Worm (Caenorhabditis elegans): Measurements from ENCODE around the gene vha-12.

The vha-12 gene

DNA sequence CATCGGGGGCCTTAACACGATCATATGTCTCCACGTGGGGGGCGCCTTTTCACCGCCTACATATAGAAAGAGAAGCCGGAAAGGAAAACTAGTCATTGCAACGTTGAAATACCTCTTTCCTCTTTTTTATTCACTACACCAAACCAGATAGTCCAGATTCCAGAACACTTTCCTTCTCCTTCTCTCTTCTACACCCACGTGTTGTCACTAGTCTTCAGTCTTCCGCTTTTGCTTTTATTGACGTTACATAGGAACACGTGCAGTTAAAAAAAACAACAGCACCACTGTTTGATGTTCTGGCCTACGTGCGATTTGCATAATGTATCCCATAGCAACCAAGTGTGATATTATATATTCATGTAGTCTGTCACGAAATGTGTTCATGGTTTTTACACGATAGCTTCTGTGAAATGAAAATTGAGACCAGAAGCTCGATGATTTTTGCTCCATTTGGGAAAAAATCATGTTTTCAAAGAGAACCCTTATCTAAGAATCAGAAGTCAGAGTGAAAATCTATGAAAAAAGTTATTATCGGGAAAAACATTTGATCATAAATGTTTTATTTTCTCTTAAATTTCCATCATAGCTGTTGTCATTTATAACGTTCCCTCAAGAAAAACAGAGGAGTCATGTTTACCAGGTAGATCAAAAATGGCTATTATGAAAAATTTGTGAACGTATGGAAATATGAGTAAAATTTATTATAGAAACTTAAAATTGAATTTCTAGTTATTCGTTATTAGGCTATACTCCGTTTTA lies 47.5 kb upstream of the vha-12 start:
- peak; percentile 50 for TF ChIP-seq mep-1 (tag; optimal IDR thresholded peaks at IDR 0.05)
- TF ChIP-seq snu-23 (GFP tag; optimal IDR thresholded peaks at IDR 0.05): no peak
- peak; percentile 51 for TF ChIP-seq ztf-4 (tag; optimal IDR thresholded peaks at IDR 0.05)
- no peak for TF ChIP-seq ceh-90 (tag; optimal IDR thresholded peaks at IDR 0.05)
- peak; percentile 43 for TF ChIP-seq fkh-8 (tag; optimal IDR thresholded peaks at IDR 0.05)
- TF ChIP-seq efl-1 (optimal IDR thresholded peaks at IDR 0.05): no peak
- TF ChIP-seq efl-1 (GFP tag; optimal IDR thresholded peaks at IDR 0.05 in 1 of 2): peak in 1 of 2 experiments; percentile 50
- TF ChIP-seq unc-86 (tag; optimal IDR thresholded peaks at IDR 0.05): peak; percentile 19
- peak; percentile 3 for TF ChIP-seq pax-3 (tag; optimal IDR thresholded peaks at IDR 0.05)
- peak in 1 of 2 experiments; percentile 4 for TF ChIP-seq lin-35 (GFP tag; optimal IDR thresholded peaks at IDR 0.05)
- peak; percentile 33 for TF ChIP-seq blmp-1 (tag; optimal IDR thresholded peaks at IDR 0.05)

DNA sequence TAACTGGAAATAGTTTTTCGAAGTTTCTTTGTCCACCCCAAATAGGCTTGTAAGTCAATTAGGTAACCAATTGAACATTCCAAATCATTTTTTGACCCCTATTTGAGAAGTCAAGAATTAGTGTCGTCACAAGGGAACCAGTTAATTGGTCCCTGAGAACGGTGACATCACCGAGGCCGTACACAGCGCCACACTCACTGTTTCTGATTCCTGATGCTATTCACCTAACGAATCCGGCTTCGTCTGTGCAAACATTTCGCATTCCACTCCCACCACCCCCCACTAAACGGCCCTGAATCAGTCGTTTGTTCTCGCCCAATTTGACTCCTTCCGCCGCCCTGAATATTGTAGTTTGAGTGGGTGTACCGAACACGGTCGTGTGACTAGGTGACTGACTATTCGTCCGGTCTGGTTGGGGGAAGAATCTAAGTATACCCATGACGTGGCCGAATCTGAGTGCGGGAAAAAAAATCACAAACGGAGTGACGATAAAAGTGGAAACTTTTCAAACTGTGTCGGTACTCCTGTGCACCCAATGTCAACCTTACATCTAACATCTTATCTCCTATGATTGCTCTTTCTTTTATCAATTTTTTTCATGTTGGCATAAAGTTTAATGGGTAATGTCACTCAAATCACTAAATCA lies 46.6 kb upstream of the vha-12 start:
- TF ChIP-seq rnt-1 (tag; optimal IDR thresholded peaks at IDR 0.05): peak; percentile 34
- no peak for TF ChIP-seq aly-2 (tag; optimal IDR thresholded peaks at IDR 0.05)
- peak; percentile 4 for TF ChIP-seq mep-1 (tag; optimal IDR thresholded peaks at IDR 0.05)
- no peak for TF ChIP-seq zip-4 (GFP tag; optimal IDR thresholded peaks at IDR 0.05)
- 0 out of 2 replicates have a peak, but pooled peaks have one; percentile 12 for TF ChIP-seq unc-98 (GFP tag; IDR thresholded peaks at IDR 0.05)
- TF ChIP-seq nhr-90 (tag; optimal IDR thresholded peaks at IDR 0.05; ENCODE audit: poor library complexity): peak; percentile 16
- TF ChIP-seq F16B12.6 (tag; optimal IDR thresholded peaks at IDR 0.05): no peak
- TF ChIP-seq snu-23 (GFP tag; optimal IDR thresholded peaks at IDR 0.05): peak; percentile 2
- TF ChIP-seq elt-2 (tag; optimal IDR thresholded peaks at IDR 0.05): peak; percentile 59
- TF ChIP-seq mdl-1 (tag; optimal IDR thresholded peaks at IDR 0.05): peak in 1 of 2 experiments; percentile 31
- TF ChIP-seq nhr-71 (tag; optimal IDR thresholded peaks at IDR 0.05): peak; percentile 28
- TF ChIP-seq skn-1 (tag; optimal IDR thresholded peaks at IDR 0.05): peak; percentile 53
- TF ChIP-seq jun-1 (tag; optimal IDR thresholded peaks at IDR 0.05): no peak
- TF ChIP-seq lin-14 (GFP tag; optimal IDR thresholded peaks at IDR 0.05): peak; percentile 57
- TF ChIP-seq elt-3 (tag; optimal IDR thresholded peaks at IDR 0.05): peak in 2 of 6 experiments; percentile 6 to 22
- TF ChIP-seq nhr-85 (tag): peak; percentile 76
- TF ChIP-seq efl-1 (optimal IDR thresholded peaks at IDR 0.05): no peak
- peak in 1 of 2 experiments; percentile 92 for TF ChIP-seq efl-1 (GFP tag; optimal IDR thresholded peaks at IDR 0.05 in 1 of 2)
- no peak for TF ChIP-seq blmp-1 (tag; optimal IDR thresholded peaks at IDR 0.05)
- TF ChIP-seq nhr-20 (tag; optimal IDR thresholded peaks at IDR 0.05): peak; percentile 33
- no peak for TF ChIP-seq C34B4.2 (tag; optimal IDR thresholded peaks at IDR 0.05)
- peak in 1 of 2 experiments; percentile 60 for TF ChIP-seq lin-35 (GFP tag; optimal IDR thresholded peaks at IDR 0.05)

DNA sequence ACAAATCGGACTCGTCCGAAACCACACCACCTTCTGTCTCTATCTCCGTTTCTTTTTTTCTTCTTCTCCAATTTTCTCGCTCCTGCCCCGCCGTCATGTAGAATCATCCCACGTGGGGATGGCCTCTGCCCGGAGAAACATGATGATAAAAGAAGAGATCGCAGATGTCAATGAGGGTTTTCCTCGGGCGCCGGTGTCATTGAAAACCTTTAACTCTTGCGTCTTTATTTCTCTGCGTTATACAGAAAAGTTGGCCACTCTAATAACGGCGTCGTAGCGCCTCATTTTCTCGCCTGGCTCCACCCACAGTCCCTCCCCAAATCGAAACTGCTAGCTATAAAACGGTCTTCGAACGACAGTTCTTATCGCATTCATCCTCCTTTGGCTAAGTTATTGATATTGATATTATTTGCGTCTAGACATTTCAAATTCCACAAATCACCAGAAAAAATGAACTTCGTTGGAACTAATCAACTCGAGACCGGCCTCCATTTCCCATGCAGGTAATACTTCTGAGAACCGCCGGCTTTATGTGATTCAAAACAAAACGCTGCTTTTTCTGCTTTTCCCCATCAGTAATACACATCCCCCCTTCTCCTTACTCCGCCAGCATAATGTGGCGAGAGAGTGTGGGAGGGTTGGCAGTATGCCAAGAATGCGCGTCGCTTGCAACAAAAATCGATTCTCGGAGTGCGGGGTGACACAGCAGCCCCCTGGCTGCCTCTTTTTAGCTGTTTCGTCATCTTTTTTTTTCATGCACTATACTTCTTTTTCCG lies 45.7 kb upstream of the vha-12 start:
- TF ChIP-seq elt-3 (tag; optimal IDR thresholded peaks at IDR 0.05): peak in 2 of 6 experiments; percentile 39 to 83
- TF ChIP-seq elt-2 (tag; optimal IDR thresholded peaks at IDR 0.05): peak; percentile 40
- TF ChIP-seq alr-1 (tag; optimal IDR thresholded peaks at IDR 0.05; ENCODE audit: borderline replicate concordance): no peak
- TF ChIP-seq hpl-2 (GFP tag; optimal IDR thresholded peaks at IDR 0.05): no peak
- no peak for TF ChIP-seq sptf-1 (tag; optimal IDR thresholded peaks at IDR 0.05)
- peak; percentile 85 for TF ChIP-seq snu-23 (GFP tag; optimal IDR thresholded peaks at IDR 0.05)
- peak; percentile 40 to 58 (median 58) for TF ChIP-seq ceh-82 (tag; optimal IDR thresholded peaks at IDR 0.05)
- peak; percentile 19 for TF ChIP-seq pax-3 (tag; optimal IDR thresholded peaks at IDR 0.05)
- TF ChIP-seq ets-5 (GFP tag; IDR thresholded peaks at IDR 0.05): 0 out of 2 replicates have a peak, but pooled peaks have one; percentile 14
- peak; percentile 29 for TF ChIP-seq lin-39 (tag; optimal IDR thresholded peaks at IDR 0.05)
- no peak for TF ChIP-seq unc-62 (GFP tag; optimal IDR thresholded peaks at IDR 0.05)
- peak; percentile 92 for TF ChIP-seq lin-14 (GFP tag; optimal IDR thresholded peaks at IDR 0.05)
- peak; percentile 76 for TF ChIP-seq C16A3.4 (tag; optimal IDR thresholded peaks at IDR 0.05)
- peak; percentile 11 to 76 for TF ChIP-seq lsy-2 (tag; optimal IDR thresholded peaks at IDR 0.05)
- peak; percentile 79 for TF ChIP-seq tbx-2 (tag; optimal IDR thresholded peaks at IDR 0.05)
- peak; percentile 79 for TF ChIP-seq nhr-90 (tag; optimal IDR thresholded peaks at IDR 0.05; ENCODE audit: poor library complexity)
- TF ChIP-seq egl-27 (tag; optimal IDR thresholded peaks at IDR 0.05): no peak
- TF ChIP-seq nhr-71 (tag; optimal IDR thresholded peaks at IDR 0.05): peak; percentile 89
- peak; percentile 52 for TF ChIP-seq egl-13 (tag; optimal IDR thresholded peaks at IDR 0.05)
- no peak for TF ChIP-seq hlh-4 (tag; optimal IDR thresholded peaks at IDR 0.05)
- no peak for TF ChIP-seq ces-1 (GFP tag; optimal IDR thresholded peaks at IDR 0.05)
- peak; percentile 38 for TF ChIP-seq fos-1 (tag; optimal IDR thresholded peaks at IDR 0.05)
- TF ChIP-seq ceh-63 (GFP tag; optimal IDR thresholded peaks at IDR 0.05): no peak
- no peak for TF ChIP-seq unc-98 (GFP tag; IDR thresholded peaks at IDR 0.05)

Data from whole organism, L1 larva.